Fruit fly (Drosophila melanogaster): ENCODE results near the gene Rad17.

Gene Rad17

DNA sequence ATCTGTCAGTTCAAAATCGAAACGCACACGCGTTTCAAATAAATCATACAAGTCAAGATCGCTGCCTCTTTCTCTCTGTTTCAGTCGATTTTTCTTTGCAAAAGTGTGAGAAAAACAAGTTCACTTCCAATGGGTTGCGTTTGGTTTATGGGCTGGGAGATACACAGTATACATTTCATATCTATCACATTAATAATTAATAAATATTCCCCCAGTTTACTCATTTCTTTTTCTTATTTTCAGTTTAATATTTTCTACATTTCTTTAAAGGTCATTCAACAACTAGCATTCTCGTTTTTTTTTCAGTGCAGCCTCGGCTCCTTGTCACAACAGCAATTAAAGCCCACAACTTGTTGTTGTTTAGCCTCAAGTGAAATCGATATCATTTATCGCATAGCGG is 20.9 kb upstream of the Rad17 start (continued):
- TF ChIP-seq CG1621 (tag; optimal IDR thresholded peaks at IDR 0.05) (no peak), vri (GFP tag; optimal IDR thresholded peaks at IDR 0.05) (no peak), topi (GFP tag; optimal IDR thresholded peaks at IDR 0.05) (peak; percentile 68), Ets96B (tag; optimal IDR thresholded peaks at IDR 0.05) (peak; percentile 79), Hr39 (GFP tag; optimal IDR thresholded peaks at IDR 0.05) (peak; percentile 14), CG8119 (GFP tag; IDR thresholded peaks at IDR 0.05) (peak; percentile 91), CG10631 (GFP tag; optimal IDR thresholded peaks at IDR 0.05) (peak; percentile 48), ss (GFP tag; optimal IDR thresholded peaks at IDR 0.05) (peak in 1 of 2 experiments; percentile 78), achi (GFP tag; optimal IDR thresholded peaks at IDR 0.05) (peak; percentile 71), dac (GFP tag; optimal IDR thresholded peaks at IDR 0.05) (peak; percentile 48), Sox14 (GFP tag; optimal IDR thresholded peaks at IDR 0.05) (peak; percentile 28), Eip93F (GFP tag; optimal IDR thresholded peaks at IDR 0.05) (no peak)

- TF ChIP-seq pdm3 (GFP tag; optimal IDR thresholded peaks at IDR 0.05) (peak; percentile 33), fkh (GFP tag; optimal IDR thresholded peaks at IDR 0.05) (peak; percentile 63), Smox (GFP tag; optimal IDR thresholded peaks at IDR 0.05) (peak; percentile 25), Eip93F (GFP tag; optimal IDR thresholded peaks at IDR 0.05) (peak; percentile 10), CG6792 (GFP tag; optimal IDR thresholded peaks at IDR 0.05) (peak; percentile 39), esn (GFP tag; optimal IDR thresholded peaks at IDR 0.05) (peak; percentile 12), Eip75B (GFP tag; optimal IDR thresholded peaks at IDR 0.05) (peak; percentile 30), vri (GFP tag; optimal IDR thresholded peaks at IDR 0.05) (peak; percentile 63), Sox14 (GFP tag; optimal IDR thresholded peaks at IDR 0.05) (peak; percentile 31), Sox102F (GFP tag; optimal IDR thresholded peaks at IDR 0.05) (peak; percentile 53), spab (GFP tag; optimal IDR thresholded peaks at IDR 0.05) (peak; percentile 26), CG8632 (GFP tag; optimal IDR thresholded peaks at IDR 0.05) (peak; percentile 38), CG10631 (GFP tag; optimal IDR thresholded peaks at IDR 0.05) (peak; percentile 42), Ets21C (GFP tag; optimal IDR thresholded peaks at IDR 0.05) (no peak), salr (GFP tag; optimal IDR thresholded peaks at IDR 0.05) (peak in 1 of 2 experiments; percentile 15), eg (GFP tag; IDR thresholded peaks at IDR 0.05) (0 out of 3 replicates have a peak, but pooled peaks have one; percentile 39), CG32006 (GFP tag; optimal IDR thresholded peaks at IDR 0.05) (peak; percentile 5), Eip78C (GFP tag) (peak; percentile 67), CG9139 (GFP tag; optimal IDR thresholded peaks at IDR 0.05) (no peak), dsx (GFP tag; optimal IDR thresholded peaks at IDR 0.05; ENCODE audit: poor library complexity, severe bottlenecking) (no peak), ss (GFP tag; optimal IDR thresholded peaks at IDR 0.05) (peak in 1 of 2 experiments; percentile 54), topi (GFP tag; optimal IDR thresholded peaks at IDR 0.05) (peak; percentile 30), CG3919 (GFP tag; optimal IDR thresholded peaks at IDR 0.05) (peak; percentile 46), CG10669 (GFP tag; optimal IDR thresholded peaks at IDR 0.05) (peak; percentile 28), net (GFP tag; optimal IDR thresholded peaks at IDR 0.05) (no peak), CG34406 (GFP tag; optimal IDR thresholded peaks at IDR 0.05) (peak; percentile 7), Met (GFP tag; optimal IDR thresholded peaks at IDR 0.05) (peak; percentile 18), CG16779 (tag; optimal IDR thresholded peaks at IDR 0.05) (peak; percentile 41), CG6276 (GFP tag; optimal IDR thresholded peaks at IDR 0.05) (no peak), CG11902 (GFP tag; optimal IDR thresholded peaks at IDR 0.05) (no peak), dac (GFP tag; optimal IDR thresholded peaks at IDR 0.05) (no peak), CG8319 (GFP tag; optimal IDR thresholded peaks at IDR 0.05) (peak; percentile 8), CG3032 (tag; optimal IDR thresholded peaks at IDR 0.05) (peak; percentile 6), Blimp-1 (GFP tag; optimal IDR thresholded peaks at IDR 0.05) (peak; percentile 32), achi (GFP tag; optimal IDR thresholded peaks at IDR 0.05) (peak; percentile 38), svp (GFP tag) (peak; percentile 94), CG31627 (GFP tag; optimal IDR thresholded peaks at IDR 0.05) (no peak)
Measured at dm6 chr3R:14680112-14680665, 17.2 kb upstream of the Rad17 start.

All from whole organism, prepupa.